Fruit fly (Drosophila melanogaster) whole organism, embryonic: ENCODE data around the gene Eato.

Experiments used
- C15 ChIP-seq: fragments of 200-800 bp; sonication (Bioruptor generic); IDR thresholded peaks from 3 replicates; pipeline ENCODE4 v1.3.6; 2022; ENCODE audit warnings: missing biosample characterization, missing genetic modification characterization
- CG11504 ChIP-seq: fragments of 200-800 bp; sonication (Bioruptor generic); optimal IDR thresholded peaks from 3 replicates; lab custom pipeline; 2019; ENCODE audit warnings: missing biosample characterization, mild to moderate bottlenecking, missing genetic modification characterization, moderate library complexity
- CG1602 ChIP-seq: fragments of 200-800 bp; sonication (Bioruptor generic); optimal IDR thresholded peaks from 3 replicates; lab custom pipeline; 2016; ENCODE audit warnings: missing biosample characterization, missing genetic modification characterization
- CG17186 ChIP-seq: fragments of 200-800 bp; sonication (Bioruptor generic); optimal IDR thresholded peaks from 3 replicates; lab custom pipeline; 2017; ENCODE audit warnings: missing biosample characterization, missing genetic modification reagents, missing genetic modification characterization
- CG17385 ChIP-seq: fragments of 200-800 bp; sonication (Bioruptor generic); optimal IDR thresholded peaks from 3 replicates; lab custom pipeline; 2018; ENCODE audit warnings: missing biosample characterization, mild to moderate bottlenecking, missing genetic modification characterization
- CG17568 ChIP-seq: fragments of 200-800 bp; sonication (Bioruptor generic); optimal IDR thresholded peaks from 2 replicates; lab custom pipeline; 2018; ENCODE audit warnings: missing biosample characterization, mild to moderate bottlenecking, missing genetic modification characterization, moderate library complexity
- CG31224 ChIP-seq: fragments of 200-800 bp; sonication (Bioruptor generic); IDR thresholded peaks from 2 replicates; pipeline ENCODE4 v1.3.6; 2022; ENCODE audit warnings: missing biosample characterization, missing genetic modification characterization
- CG31388 ChIP-seq: fragments of 200-800 bp; sonication (Bioruptor generic); optimal IDR thresholded peaks from 2 replicates; lab custom pipeline; 2016; ENCODE audit warnings: missing biosample characterization, missing genetic modification characterization
- CG31441 ChIP-seq: fragments of 200-800 bp; sonication (Bioruptor generic); IDR thresholded peaks from 2 replicates; pipeline ENCODE4 v1.3.6; 2022; ENCODE audit warnings: missing biosample characterization, missing genetic modification characterization
- CG32532 ChIP-seq: fragments of 200-800 bp; sonication (Bioruptor generic); IDR thresholded peaks from 2 replicates; pipeline ENCODE4 v1.3.6; 2022; ENCODE audit warnings: missing biosample characterization, missing genetic modification characterization
- CG32772 ChIP-seq: fragments of 200-800 bp; sonication (Bioruptor generic); IDR thresholded peaks from 2 replicates; pipeline ENCODE4 v1.3.6; 2022; ENCODE audit warnings: missing biosample characterization, missing genetic modification characterization
- CG3995 ChIP-seq: fragments of 200-800 bp; sonication (Bioruptor generic); optimal IDR thresholded peaks from 3 replicates; lab custom pipeline; 2016; ENCODE audit warnings: missing biosample characterization, missing genetic modification characterization
- CG4854 ChIP-seq: fragments of 200-800 bp; sonication (Bioruptor generic); optimal IDR thresholded peaks from 2 replicates; lab custom pipeline; 2016; ENCODE audit warnings: missing biosample characterization, missing genetic modification characterization, inconsistent platforms
- CG5180 ChIP-seq: fragments of 200-800 bp; sonication (Bioruptor generic); optimal IDR thresholded peaks from 3 replicates; lab custom pipeline; 2017; ENCODE audit warnings: missing biosample characterization, missing genetic modification characterization, mild to moderate bottlenecking, moderate library complexity, missing genetic modification reagents
- Fer2 ChIP-seq: fragments of 200-800 bp; sonication (Bioruptor generic); optimal IDR thresholded peaks from 2 replicates; lab custom pipeline; 2018; ENCODE audit warnings: missing biosample characterization, mild to moderate bottlenecking, missing genetic modification characterization, moderate library complexity
- Hmx ChIP-seq: fragments of 200-800 bp; sonication (Bioruptor generic); optimal IDR thresholded peaks from 2 replicates; lab custom pipeline; 2016; ENCODE audit warnings: missing biosample characterization, missing genetic modification characterization
- Hr39 ChIP-seq: fragments of >200 bp; optimal IDR thresholded peaks from 2 replicates; lab custom pipeline; 2017
- MBD-R2 ChIP-seq: fragments of 200-800 bp; sonication (Bioruptor generic); IDR thresholded peaks from 2 replicates; pipeline ENCODE4 v1.3.6; 2022; ENCODE audit warnings: missing biosample characterization, missing genetic modification characterization
- MESR4 ChIP-seq: fragments of 200-800 bp; sonication (Bioruptor generic); optimal IDR thresholded peaks from 2 replicates; lab custom pipeline; 2018; ENCODE audit warnings: missing biosample characterization, mild to moderate bottlenecking, missing genetic modification characterization, moderate library complexity
- Myb ChIP-seq: fragments of 200-800 bp; sonication (Bioruptor generic); optimal IDR thresholded peaks from 2 replicates; lab custom pipeline; 2016; ENCODE audit warnings: missing biosample characterization, missing genetic modification characterization
- NC2β ChIP-seq: fragments of 200-800 bp; sonication (Bioruptor generic); optimal IDR thresholded peaks from 2 replicates; lab custom pipeline; 2016; ENCODE audit warnings: missing biosample characterization, missing genetic modification characterization
- NFAT ChIP-seq: fragments of 200-800 bp; sonication (Bioruptor generic); IDR thresholded peaks from 2 replicates; pipeline ENCODE4 v1.3.6; 2022; ENCODE audit warnings: missing biosample characterization, missing genetic modification characterization
- NK7.1 ChIP-seq: fragments of 200-800 bp; sonication (Bioruptor generic); optimal IDR thresholded peaks from 3 replicates; lab custom pipeline; 2016; ENCODE audit warnings: missing biosample characterization, missing genetic modification characterization
- Nf-YC ChIP-seq: fragments of 200-800 bp; optimal IDR thresholded peaks from 3 replicates; lab custom pipeline; 2019; ENCODE audit warnings: missing biosample characterization, mild to moderate bottlenecking, missing genetic modification characterization, moderate library complexity
- Oaz ChIP-seq: fragments of 200-800 bp; sonication (Bioruptor generic); IDR thresholded peaks from 2 replicates; pipeline ENCODE4 v1.3.6; 2022; ENCODE audit warnings: missing biosample characterization, missing genetic modification characterization
- Opbp ChIP-seq: fragments of 200-800 bp; sonication (Bioruptor generic); IDR thresholded peaks from 3 replicates; pipeline ENCODE4 v1.3.6; 2022; ENCODE audit warnings: missing biosample characterization, missing genetic modification characterization; ENCODE audit not compliant: partially characterized antibody
- Optix ChIP-seq: fragments of 200-800 bp; sonication (Bioruptor generic); IDR thresholded peaks from 3 replicates; pipeline ENCODE4 v1.3.6; 2022; ENCODE audit warnings: missing biosample characterization, missing genetic modification characterization
- Ptx1 ChIP-seq: fragments of 200-800 bp; sonication (Bioruptor generic); IDR thresholded peaks from 2 replicates; pipeline ENCODE4 v1.3.6; 2022; ENCODE audit warnings: missing biosample characterization, missing genetic modification characterization
- Side ChIP-seq: fragments of 200-800 bp; sonication (Bioruptor generic); optimal IDR thresholded peaks from 2 replicates; lab custom pipeline; 2016; ENCODE audit warnings: missing biosample characterization, missing genetic modification characterization
- Trl ChIP-seq, 3 experiments: fragments of >200 bp in 2 of 3; fragments of 200-800 bp in 1 of 3; sonication (Bioruptor generic) in 1 of 3; optimal IDR thresholded peaks; 2 replicates in 1 of 3; 3 replicates in 2 of 3; lab custom pipeline; 2016 to 2017; ENCODE audit warnings: missing biosample characterization in 1 of 3, missing genetic modification characterization in 1 of 3
- Xrp1 ChIP-seq: fragments of 200-800 bp; sonication (Bioruptor generic); IDR thresholded peaks from 2 replicates; pipeline ENCODE4 v1.3.6; 2022; ENCODE audit warnings: missing biosample characterization, missing genetic modification characterization
- caup ChIP-seq: fragments of 200-800 bp; sonication (Bioruptor generic); optimal IDR thresholded peaks from 3 replicates; lab custom pipeline; 2017; ENCODE audit warnings: missing biosample characterization, mild to moderate bottlenecking, missing genetic modification characterization, moderate library complexity; ENCODE audit not compliant: severe bottlenecking
- corto ChIP-seq: fragments of 200-800 bp; sonication (Bioruptor generic); optimal IDR thresholded peaks from 2 replicates; lab custom pipeline; 2016; ENCODE audit warnings: missing biosample characterization, mild to moderate bottlenecking, missing genetic modification characterization, moderate library complexity
- dimm ChIP-seq: fragments of 200-800 bp; sonication (Bioruptor generic); IDR thresholded peaks from 2 replicates; pipeline ENCODE4 v1.3.6; 2022; ENCODE audit warnings: missing biosample characterization, missing genetic modification characterization
- ems ChIP-seq: fragments of 200-800 bp; sonication (Bioruptor generic); optimal IDR thresholded peaks from 3 replicates; lab custom pipeline; 2016; ENCODE audit warnings: missing biosample characterization, missing genetic modification characterization
- fu2 ChIP-seq: fragments of 200-800 bp; sonication (Bioruptor generic); optimal IDR thresholded peaks from 2 replicates; lab custom pipeline; 2016; ENCODE audit warnings: missing biosample characterization, missing genetic modification characterization
- hbn ChIP-seq: fragments of 200-800 bp; sonication (Bioruptor generic); IDR thresholded peaks from 2 replicates; pipeline ENCODE4 v1.3.6; 2022; ENCODE audit warnings: missing biosample characterization, missing genetic modification characterization; ENCODE audit not compliant: partially characterized antibody
- prd ChIP-seq, 3 experiments: fragments of >200 bp in 2 of 3; fragments of 200-800 bp in 1 of 3; sonication (Bioruptor generic) in 1 of 3; optimal IDR thresholded peaks in 2 of 3; IDR thresholded peaks in 1 of 3; 2 replicates in 2 of 3; 3 replicates in 1 of 3; pipeline versions ENCODE4 v1.3.6 to Lab custom; 2017 to 2022; ENCODE audit warnings: missing biosample characterization in 1 of 3, missing genetic modification characterization in 1 of 3
- psq ChIP-seq: fragments of 200-800 bp; sonication (Bioruptor generic); optimal IDR thresholded peaks from 2 replicates; lab custom pipeline; 2017; ENCODE audit warnings: missing biosample characterization, missing genetic modification characterization
- sima ChIP-seq: fragments of 200-800 bp; sonication (Bioruptor generic); optimal IDR thresholded peaks from 2 replicates; lab custom pipeline; 2016; ENCODE audit warnings: missing biosample characterization, missing genetic modification characterization
- sisA ChIP-seq: fragments of 200-800 bp; sonication (Bioruptor generic); IDR thresholded peaks from 2 replicates; pipeline ENCODE4 v1.3.6; 2022; ENCODE audit warnings: missing biosample characterization, missing genetic modification characterization
- slp2 ChIP-seq: fragments of 200-800 bp; sonication (Bioruptor generic); optimal IDR thresholded peaks from 2 replicates; lab custom pipeline; 2016; ENCODE audit warnings: missing biosample characterization, missing genetic modification characterization
- stc ChIP-seq: fragments of 200-800 bp; sonication (Bioruptor generic); IDR thresholded peaks from 2 replicates; pipeline ENCODE4 v1.3.6; 2022; ENCODE audit warnings: missing biosample characterization, missing genetic modification characterization
- sug ChIP-seq: fragments of 200-800 bp; optimal IDR thresholded peaks from 2 replicates; lab custom pipeline; 2019; ENCODE audit warnings: missing biosample characterization, mild to moderate bottlenecking, missing genetic modification characterization, moderate library complexity
- tll ChIP-seq, 2 experiments: fragments of 200-800 bp in 1 of 2; fragments of >200 bp in 1 of 2; sonication (Bioruptor generic) in 1 of 2; optimal IDR thresholded peaks; 2 replicates each; lab custom pipeline; 2017 to 2019; ENCODE audit warnings: missing biosample characterization in 2 of 2, missing genetic modification characterization in 2 of 2, mild to moderate bottlenecking in 1 of 2, moderate library complexity in 1 of 2
- unc-4 ChIP-seq: fragments of 200-800 bp; sonication (Bioruptor generic); IDR thresholded peaks from 2 replicates; pipeline ENCODE4 v1.3.6; 2022; ENCODE audit warnings: missing biosample characterization, missing genetic modification characterization; ENCODE audit not compliant: partially characterized antibody
- usp ChIP-seq: fragments of >200 bp; optimal IDR thresholded peaks from 2 replicates; lab custom pipeline; 2017; ENCODE audit warnings: missing biosample characterization, missing genetic modification characterization
- vvl ChIP-seq: fragments of 200-800 bp; sonication (Bioruptor generic); IDR thresholded peaks from 2 replicates; pipeline ENCODE4 v1.3.6; 2022; ENCODE audit warnings: missing biosample characterization, missing genetic modification characterization

Gene Eato

DNA sequence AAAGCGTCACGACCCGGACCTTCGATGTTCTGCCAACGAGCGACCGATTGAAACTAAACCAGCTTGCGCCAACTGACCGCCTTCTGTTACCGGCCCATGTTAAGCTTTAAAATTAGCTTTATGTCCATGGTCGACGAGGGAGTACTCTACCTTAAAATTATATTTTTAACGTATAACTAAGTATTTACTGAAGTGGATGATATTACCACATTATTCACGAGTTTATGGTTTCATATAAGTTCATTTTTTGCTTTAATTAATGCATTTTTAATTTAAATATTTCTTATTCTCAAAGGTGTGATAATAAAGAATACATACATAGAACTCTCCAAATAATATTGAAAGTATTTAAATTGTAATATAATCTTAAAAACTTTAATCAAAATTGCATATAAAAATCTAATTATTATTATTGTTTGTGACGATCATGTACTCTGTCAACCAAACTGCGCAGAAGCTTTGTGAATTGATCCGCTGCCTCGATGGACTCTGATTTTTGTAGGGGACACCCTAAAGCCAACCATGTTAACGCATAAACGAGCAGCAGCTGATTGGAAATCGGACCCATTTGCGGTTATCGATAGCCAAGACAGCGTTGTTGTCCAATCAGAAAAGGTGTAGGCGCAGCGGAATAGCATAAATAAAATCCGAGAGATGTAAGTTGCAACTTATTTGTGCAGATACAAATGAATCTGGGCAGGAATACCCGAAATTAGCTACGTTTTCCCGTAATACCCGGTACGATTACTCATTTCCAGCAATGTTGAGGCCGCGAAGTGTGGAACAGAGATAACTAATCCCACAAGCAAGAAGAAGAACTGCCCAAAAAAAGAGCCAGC is 3.6 kb upstream of the Eato start, which contains the start of the genes CG9008 and p38b (continued):
- 0 out of 2 replicates have a peak, but pooled peaks have one; percentile 25 for TF ChIP-seq Oaz (GFP tag; lab: Robert Waterston, UW)
- TF ChIP-seq CG17385 (GFP tag; lab: Kevin White, UChicago), result peak; percentile 90
- TF ChIP-seq MBD-R2 (GFP tag; lab: Robert Waterston, UW), result peak; percentile 70
- peak; percentile 59 for TF ChIP-seq vvl (GFP tag; lab: Robert Waterston, UW)
- peak; percentile 69 for TF ChIP-seq Fer2 (tag; lab: Kevin White, UChicago)
- no peak for TF ChIP-seq hbn (GFP tag; lab: Robert Waterston, UW)
- no peak for TF ChIP-seq NK7.1 (GFP tag; lab: Kevin White, UChicago)
- peak; percentile 55; the same call in 1 of the 2 replicates for TF ChIP-seq sisA (GFP tag; lab: Robert Waterston, UW)
- TF ChIP-seq psq (GFP tag; lab: Kevin White, UChicago), result peak; percentile 49
- TF ChIP-seq NFAT (GFP tag; lab: Robert Waterston, UW), result peak; percentile 85
- TF ChIP-seq NC2β (GFP tag; lab: Kevin White, UChicago), result no peak
- TF ChIP-seq Myb (GFP tag; lab: Kevin White, UChicago), result no peak
- no peak for TF ChIP-seq dimm
- TF ChIP-seq CG3995 (GFP tag; lab: Kevin White, UChicago), result no peak
- no peak for TF ChIP-seq C15 (GFP tag; lab: Robert Waterston, UW)
- TF ChIP-seq CG31224 (GFP tag; lab: Robert Waterston, UW), result peak; percentile 45; the same call in 1 of the 2 replicates
- no peak for TF ChIP-seq Side (GFP tag; lab: Kevin White, UChicago)
- TF ChIP-seq unc-4 (GFP tag; lab: Robert Waterston, UW), result peak; percentile 51
- peak; percentile 35 for TF ChIP-seq CG4854 (GFP tag; lab: Kevin White, UChicago)
- TF ChIP-seq CG11504 (tag; lab: Kevin White, UChicago), result peak; percentile 92
- no peak for TF ChIP-seq tll (GFP tag; optimal IDR thresholded peaks at IDR 0.05; lab: Kevin White, UChicago)
- TF ChIP-seq ems (GFP tag; lab: Kevin White, UChicago), result no peak
- peak; percentile 92 for TF ChIP-seq CG31441 (GFP tag; lab: Robert Waterston, UW)
- peak; percentile 75 for TF ChIP-seq Ptx1 (GFP tag; lab: Robert Waterston, UW)
- TF ChIP-seq CG5180 (GFP tag; lab: Kevin White, UChicago), result peak; percentile 62
- TF ChIP-seq CG17186 (GFP tag; lab: Kevin White, UChicago), result peak; percentile 55
- TF ChIP-seq Optix (GFP tag; lab: Robert Waterston, UW), result no peak
- TF ChIP-seq stc (GFP tag; lab: Robert Waterston, UW), result 0 out of 2 replicates have a peak, but pooled peaks have one; percentile 20
- TF ChIP-seq Trl (optimal IDR thresholded peaks at IDR 0.05; lab: Kevin White, UChicago), result no peak
- no peak for TF ChIP-seq Trl (GFP tag; optimal IDR thresholded peaks at IDR 0.05; lab: Kevin White, UChicago)
- no peak for TF ChIP-seq sima
- TF ChIP-seq sug (tag; lab: Kevin White, UChicago), result peak; percentile 88
- TF ChIP-seq CG31388 (GFP tag; lab: Kevin White, UChicago), result no peak
- peak; percentile 70 for TF ChIP-seq MESR4
- TF ChIP-seq CG17568, result no peak
- peak; percentile 90 for TF ChIP-seq Nf-YC (tag; lab: Kevin White, UChicago)
- TF ChIP-seq fu2 (GFP tag; lab: Kevin White, UChicago), result no peak
- TF ChIP-seq prd (optimal IDR thresholded peaks at IDR 0.05; lab: Kevin White, UChicago), result no peak
- TF ChIP-seq prd (GFP tag; IDR thresholded peaks at IDR 0.05; lab: Robert Waterston, UW), result peak; percentile 73
- TF ChIP-seq Opbp (GFP tag; lab: Robert Waterston, UW), result peak; percentile 49; the same call in 1 of the 3 replicates
- TF ChIP-seq usp (GFP tag; lab: Kevin White, UChicago), result no peak
- TF ChIP-seq Xrp1 (GFP tag; lab: Robert Waterston, UW), result peak; percentile 56; the same call in 1 of the 2 replicates
- peak; percentile 53; the same call in 1 of the 2 replicates for TF ChIP-seq CG32772
- peak; percentile 82 for TF ChIP-seq caup (GFP tag; lab: Kevin White, UChicago)
- peak; percentile 66 for TF ChIP-seq CG32532 (GFP tag; lab: Robert Waterston, UW)
- TF ChIP-seq slp2 (GFP tag; lab: Kevin White, UChicago), result no peak
- peak; percentile 52 for TF ChIP-seq corto (GFP tag; lab: Kevin White, UChicago)
- no peak for TF ChIP-seq Hr39 (lab: Kevin White, UChicago)
- TF ChIP-seq Hmx (GFP tag; lab: Kevin White, UChicago), result no peak
- TF ChIP-seq CG1602 (GFP tag; lab: Kevin White, UChicago), result peak; percentile 62
